Worm (Caenorhabditis elegans) whole organism, young adult: Measurements from ENCODE around the gene C37C3.2.

Experiments used
- B0261.1 ChIP-seq: sonication (generic microtip); optimal IDR thresholded peaks from 2 replicates; lab custom pipeline; 2016; ENCODE audit warnings: mild to moderate bottlenecking, missing genetic modification characterization, moderate library complexity, missing compliant biosample characterization
- F37B4.10 ChIP-seq: fragments of 200-800 bp; sonication (Bioruptor generic); IDR thresholded peaks from 2 replicates; pipeline ENCODE4 v1.3.6; 2022; ENCODE audit warnings: missing genetic modification characterization, missing compliant biosample characterization
- F49E8.2 ChIP-seq: sonication (generic microtip); optimal IDR thresholded peaks from 3 replicates; lab custom pipeline; 2017; ENCODE audit warnings: missing genetic modification characterization, mild to moderate bottlenecking, missing compliant biosample characterization, antibody characterized with exemption, moderate library complexity; ENCODE audit not compliant: insufficient read depth
- F52B5.7 ChIP-seq: sonication (generic microtip); optimal IDR thresholded peaks from 2 replicates; lab custom pipeline; 2016; ENCODE audit warnings: mild to moderate bottlenecking, missing genetic modification characterization, missing compliant biosample characterization
- F57C9.4 ChIP-seq: sonication (generic microtip); optimal IDR thresholded peaks from 2 replicates; lab custom pipeline; 2017; ENCODE audit warnings: mild to moderate bottlenecking, missing genetic modification characterization, missing compliant biosample characterization
- K11D2.4 ChIP-seq: fragments of 200-800 bp; sonication (Bioruptor generic); IDR thresholded peaks from 2 replicates; pipeline ENCODE4 v1.3.6; 2022; ENCODE audit warnings: missing genetic modification reagents, missing genetic modification characterization, missing compliant biosample characterization
- Y56A3A.18 ChIP-seq: fragments of 200-800 bp; sonication (Bioruptor generic); IDR thresholded peaks from 2 replicates; pipeline ENCODE4 v1.3.6; 2022; ENCODE audit warnings: missing genetic modification reagents, missing genetic modification characterization, missing compliant biosample characterization
- ZK185.1 ChIP-seq: sonication (generic microtip); optimal IDR thresholded peaks from 2 replicates; lab custom pipeline; 2016; ENCODE audit warnings: mild to moderate bottlenecking, missing genetic modification characterization, missing compliant biosample characterization; ENCODE audit not compliant: poor library complexity, severe bottlenecking
- aptf-2 ChIP-seq: fragments of 200-800 bp; sonication (Bioruptor generic); conservative IDR thresholded peaks from 2 replicates; pipeline ENCODE4 v1.3.6; 2022; ENCODE audit warnings: missing genetic modification reagents, missing genetic modification characterization, missing compliant biosample characterization
- athp-1 ChIP-seq: sonication (generic microtip); optimal IDR thresholded peaks from 2 replicates; lab custom pipeline; 2017; ENCODE audit warnings: mild to moderate bottlenecking, missing genetic modification characterization, missing compliant biosample characterization
- attf-3 ChIP-seq: fragments of 200-800 bp; sonication (Bioruptor generic); conservative IDR thresholded peaks from 2 replicates; pipeline ENCODE4 v1.3.6; 2022; ENCODE audit warnings: missing genetic modification reagents, missing genetic modification characterization, missing compliant biosample characterization
- bed-2 ChIP-seq: fragments of 200-800 bp; sonication (Bioruptor generic); IDR thresholded peaks from 2 replicates; pipeline ENCODE4 v1.3.6; 2022; ENCODE audit warnings: missing genetic modification reagents, missing genetic modification characterization, missing compliant biosample characterization
- cebp-1 ChIP-seq, 2 experiments: fragments of 200-800 bp in 1 of 2; sonication (Bioruptor generic) in 1 of 2; sonication (generic microtip) in 1 of 2; IDR thresholded peaks in 1 of 2; optimal IDR thresholded peaks in 1 of 2; 2 replicates each; pipeline versions ENCODE4 v1.3.6 to Lab custom; 2017 to 2022; ENCODE audit warnings: missing compliant biosample characterization in 2 of 2, missing genetic modification characterization in 2 of 2, mild to moderate bottlenecking in 1 of 2, missing genetic modification reagents in 1 of 2, moderate library complexity in 1 of 2
- ceh-100 ChIP-seq: fragments of 200-800 bp; sonication (Bioruptor generic); IDR thresholded peaks from 2 replicates; pipeline ENCODE4 v1.3.6; 2022; ENCODE audit warnings: missing genetic modification reagents, missing genetic modification characterization, missing compliant biosample characterization
- ceh-91 ChIP-seq: fragments of 200-800 bp; sonication (Bioruptor generic); IDR thresholded peaks from 2 replicates; pipeline ENCODE4 v1.3.6; 2022; ENCODE audit warnings: missing genetic modification reagents, missing genetic modification characterization, missing compliant biosample characterization
- chd-7 ChIP-seq: sonication (generic microtip); optimal IDR thresholded peaks from 2 replicates; lab custom pipeline; 2016; ENCODE audit warnings: mild to moderate bottlenecking, missing genetic modification characterization, moderate library complexity, missing compliant biosample characterization
- dox-1 ChIP-seq: fragments of 200-800 bp; sonication (Bioruptor generic); IDR thresholded peaks from 2 replicates; pipeline ENCODE4 v1.3.6; 2022; ENCODE audit warnings: missing genetic modification reagents, missing genetic modification characterization, missing compliant biosample characterization
- dpl-1 ChIP-seq: fragments of 150-350 bp; optimal IDR thresholded peaks from 2 replicates; lab custom pipeline; 2014; ENCODE audit warnings: missing biosample characterization, missing genetic modification reagents, missing genetic modification characterization
- efl-1 ChIP-seq: fragments of 150-350 bp; optimal IDR thresholded peaks from 2 replicates; lab custom pipeline; 2014; ENCODE audit warnings: missing biosample characterization, missing genetic modification reagents, missing genetic modification characterization
- ets-4 ChIP-seq: fragments of 200-800 bp; sonication (Bioruptor generic); optimal IDR thresholded peaks from 2 replicates; lab custom pipeline; 2018; ENCODE audit warnings: mild to moderate bottlenecking, missing genetic modification characterization, missing compliant biosample characterization
- gei-17 ChIP-seq: fragments of 200-800 bp; sonication (Bioruptor generic); optimal IDR thresholded peaks from 2 replicates; lab custom pipeline; 2018; ENCODE audit warnings: mild to moderate bottlenecking, missing genetic modification characterization, missing compliant biosample characterization
- hlh-12 ChIP-seq: sonication (generic microtip); optimal IDR thresholded peaks from 2 replicates; lab custom pipeline; 2016; ENCODE audit warnings: missing genetic modification characterization, missing compliant biosample characterization
- let-526 ChIP-seq: fragments of 200-800 bp; sonication (Bioruptor generic); IDR thresholded peaks from 2 replicates; pipeline ENCODE4 v1.3.6; 2022; ENCODE audit warnings: missing genetic modification reagents, missing genetic modification characterization, missing compliant biosample characterization
- lsy-27 ChIP-seq: sonication (generic microtip); optimal IDR thresholded peaks from 2 replicates; lab custom pipeline; 2017; ENCODE audit warnings: missing genetic modification characterization, mild to moderate bottlenecking, missing compliant biosample characterization, antibody characterized with exemption, missing genotype, borderline replicate concordance; ENCODE audit not compliant: insufficient read depth
- madf-3 ChIP-seq: fragments of 200-800 bp; sonication (Bioruptor generic); IDR thresholded peaks from 2 replicates; pipeline ENCODE4 v1.3.6; 2022; ENCODE audit warnings: missing genetic modification reagents, missing genetic modification characterization, missing compliant biosample characterization
- nfyb-1 ChIP-seq: fragments of 200-800 bp; sonication (Bioruptor generic); IDR thresholded peaks from 2 replicates; pipeline ENCODE4 v1.3.6; 2022; ENCODE audit warnings: missing genetic modification reagents, missing genetic modification characterization, missing compliant biosample characterization
- nhr-179 ChIP-seq: sonication (generic microtip); optimal IDR thresholded peaks from 2 replicates; lab custom pipeline; 2016; ENCODE audit warnings: mild to moderate bottlenecking, missing genetic modification characterization, missing compliant biosample characterization
- nhr-90 ChIP-seq: sonication (generic microtip); optimal IDR thresholded peaks from 2 replicates; lab custom pipeline; 2016; ENCODE audit warnings: missing genotype, mild to moderate bottlenecking, missing genetic modification characterization, missing compliant biosample characterization
- rcor-1 ChIP-seq: fragments of 200-800 bp; sonication (Bioruptor generic); IDR thresholded peaks from 2 replicates; pipeline ENCODE4 v1.3.6; 2022; ENCODE audit warnings: missing genetic modification reagents, missing genetic modification characterization, missing compliant biosample characterization
- repo-1 ChIP-seq: sonication (generic microtip); optimal IDR thresholded peaks from 2 replicates; lab custom pipeline; 2017; ENCODE audit warnings: mild to moderate bottlenecking, missing genetic modification characterization, missing compliant biosample characterization
- sea-2 ChIP-seq: fragments of 200-800 bp; sonication (Bioruptor generic); IDR thresholded peaks from 2 replicates; pipeline ENCODE4 v1.3.6; 2022; ENCODE audit warnings: missing genetic modification characterization, missing compliant biosample characterization
- snpc-1.3 ChIP-seq: sonication (generic microtip); optimal IDR thresholded peaks from 2 replicates; lab custom pipeline; 2017; ENCODE audit warnings: missing genetic modification characterization, mild to moderate bottlenecking, missing compliant biosample characterization, antibody characterized with exemption, moderate library complexity, missing genotype, missing genetic modification reagents; ENCODE audit not compliant: insufficient read depth
- snpc-3.4 ChIP-seq: sonication (generic microtip); optimal IDR thresholded peaks from 2 replicates; lab custom pipeline; 2017; ENCODE audit warnings: missing genetic modification characterization, mild to moderate bottlenecking, missing compliant biosample characterization, antibody characterized with exemption, moderate library complexity, missing genotype, missing genetic modification reagents
- tbp1 ChIP-seq: fragments of 200-800 bp; sonication (Bioruptor generic); optimal IDR thresholded peaks from 2 replicates; lab custom pipeline; 2018; ENCODE audit warnings: mild to moderate bottlenecking, missing genetic modification characterization, missing compliant biosample characterization
- unc-130 ChIP-seq: sonication (generic microtip); optimal IDR thresholded peaks from 2 replicates; lab custom pipeline; 2016; ENCODE audit warnings: missing genetic modification reagents, missing genetic modification characterization, missing compliant biosample characterization
- zfh-2 ChIP-seq: fragments of 200-800 bp; sonication (Bioruptor generic); conservative IDR thresholded peaks from 2 replicates; pipeline ENCODE4 v1.3.6; 2022; ENCODE audit warnings: missing genetic modification reagents, missing genetic modification characterization, missing compliant biosample characterization
- ztf-26 ChIP-seq: sonication (generic microtip); optimal IDR thresholded peaks from 2 replicates; lab custom pipeline; 2017; ENCODE audit warnings: missing genetic modification characterization, missing compliant biosample characterization
- ztf-28 ChIP-seq: fragments of 200-800 bp; sonication (Bioruptor generic); IDR thresholded peaks from 2 replicates; pipeline ENCODE4 v1.3.6; 2022; ENCODE audit warnings: missing genetic modification reagents, missing genetic modification characterization, missing compliant biosample characterization

The C37C3.2 gene

ce11 chrV:7826917-7827316, 28.8 kb upstream of the C37C3.2 start, which contains the start of gene mig-6:
Gene mig-6 (plus strand): TSS chrV:7827217.
- TF ChIP-seq F57C9.4 (tag; lab: Kevin White, UChicago) (no peak), chd-7 (no peak), ZK185.1 (tag; lab: Kevin White, UChicago) (no peak), sea-2 (no peak), aptf-2 (no peak), F52B5.7 (tag; lab: Kevin White, UChicago) (no peak), snpc-3.4 (tag; lab: Kevin White, UChicago) (no peak), ceh-91 (GFP tag; lab: Robert Waterston, UW) (no peak), B0261.1 (tag; lab: Kevin White, UChicago) (no peak), ets-4 (GFP tag; lab: Kevin White, UChicago) (no peak)

- TF ChIP-seq bed-2, result no peak
- TF ChIP-seq ztf-28, result 0 out of 2 replicates have a peak, but pooled peaks have one; percentile 19
- TF ChIP-seq zfh-2 (GFP tag; lab: Robert Waterston, UW), result peak; percentile 84
- TF ChIP-seq cebp-1 (GFP tag; IDR thresholded peaks at IDR 0.05; lab: Robert Waterston, UW), result no peak
- TF ChIP-seq cebp-1 (tag; optimal IDR thresholded peaks at IDR 0.05; lab: Kevin White, UChicago), result no peak
- no peak for TF ChIP-seq nhr-90 (tag; lab: Kevin White, UChicago)
- TF ChIP-seq dox-1, result 0 out of 2 replicates have a peak, but pooled peaks have one; percentile 24
- 0 out of 2 replicates have a peak, but pooled peaks have one; percentile 29 for TF ChIP-seq F37B4.10 (GFP tag; lab: Robert Waterston, UW)
Measured at ce11 chrV:7830952-7831351, 24.8 kb upstream of the C37C3.2 start.

DNA sequence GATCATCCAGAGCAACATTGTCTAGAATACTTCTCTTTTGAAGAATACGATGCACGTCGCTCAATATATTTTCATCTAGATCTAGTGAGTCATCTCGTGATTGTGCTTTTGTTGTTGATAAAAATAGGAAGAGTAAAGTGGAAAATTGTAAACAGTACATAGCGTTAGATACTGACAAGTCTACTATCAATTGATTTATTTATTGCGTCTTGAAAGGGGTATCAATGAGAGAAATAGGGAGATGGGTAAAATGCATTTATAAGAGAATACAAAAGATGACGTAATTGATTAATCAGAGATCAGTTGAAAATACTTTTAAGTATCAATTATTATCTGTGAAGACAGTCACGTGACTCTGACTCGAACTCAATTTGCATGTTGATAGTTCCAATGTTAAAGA, 18.8 kb upstream of the C37C3.2 start, which contains the start of gene txt-5:
Gene txt-5, minus strand, starts transcription at position 224 of the 400 bp plus-strand sequence.
- TF ChIP-seq F57C9.4 (tag; lab: Kevin White, UChicago) (no peak), gei-17 (no peak), efl-1 (GFP tag; lab: Kevin White, UChicago) (no peak), hlh-12 (tag; lab: Kevin White, UChicago) (no peak), ceh-100 (GFP tag; lab: Robert Waterston, UW) (no peak), Y56A3A.18 (no peak), tbp1 (GFP tag; lab: Kevin White, UChicago) (no peak), F49E8.2 (tag; lab: Kevin White, UChicago) (no peak), attf-3 (no peak), madf-3 (GFP tag; lab: Robert Waterston, UW) (no peak), athp-1 (tag; lab: Kevin White, UChicago) (no peak), K11D2.4 (GFP tag; lab: Robert Waterston, UW) (no peak), dpl-1 (GFP tag; lab: Kevin White, UChicago) (no peak), sea-2 (no peak), unc-130 (GFP tag; lab: Kevin White, UChicago) (no peak), repo-1 (tag; lab: Kevin White, UChicago) (no peak), ztf-26 (tag; lab: Kevin White, UChicago) (no peak)

ce11 chrV:7837809-7838208, 17.9 kb upstream of the C37C3.2 start, which contains the start of gene ttr-33:
Gene ttr-33 (minus strand): TSS chrV:7837909.
- TF ChIP-seq rcor-1 (GFP tag; lab: Robert Waterston, UW) (no peak), lsy-27 (no peak), dox-1 (no peak), let-526 (no peak), nfyb-1 (GFP tag; lab: Robert Waterston, UW) (no peak), nhr-179 (tag; lab: Kevin White, UChicago) (no peak), snpc-1.3 (tag; lab: Kevin White, UChicago) (no peak), bed-2 (no peak)
